Fruit fly (Drosophila melanogaster): ENCODE data around the gene CG34148.

CG34148 gene

dm6 chr3R:21834234-21835070 lies 44.0 kb downstream of the CG34148 start (continued):
- no peak for TF ChIP-seq net (GFP tag; optimal IDR thresholded peaks at IDR 0.05)
- no peak for TF ChIP-seq spab (GFP tag; optimal IDR thresholded peaks at IDR 0.05)
- TF ChIP-seq Eip93F (GFP tag; optimal IDR thresholded peaks at IDR 0.05), result peak; percentile 5
- no peak for TF ChIP-seq CG7368 (GFP tag; optimal IDR thresholded peaks at IDR 0.05)
- no peak for TF ChIP-seq CG11294 (GFP tag; IDR thresholded peaks at IDR 0.05)
- TF ChIP-seq CG16779 (tag; optimal IDR thresholded peaks at IDR 0.05), result no peak
- TF ChIP-seq CG11762 (GFP tag; optimal IDR thresholded peaks at IDR 0.05; ENCODE audit: insufficient read depth), result no peak
- TF ChIP-seq Lpt (GFP tag; optimal IDR thresholded peaks at IDR 0.05), result no peak
- no peak for TF ChIP-seq Eip75B (GFP tag; optimal IDR thresholded peaks at IDR 0.05)

dm6 chr3R:21832203-21832602 lies 46.3 kb downstream of the CG34148 start, which contains the start of gene Gr93a:
Gr93a (plus strand) TSS chr3R:21832503.
- no peak for TF ChIP-seq CG6808 (GFP tag; optimal IDR thresholded peaks at IDR 0.05)

- TF ChIP-seq eg (GFP tag; IDR thresholded peaks at IDR 0.05) (peak; percentile 6; the same call in 1 of the 3 replicates), fkh (GFP tag; optimal IDR thresholded peaks at IDR 0.05) (no peak), CG15336 (GFP tag; IDR thresholded peaks at IDR 0.05) (peak; percentile 13; the same call in 1 of the 2 replicates), Lpt (GFP tag; optimal IDR thresholded peaks at IDR 0.05) (peak; percentile 75), CG6163 (GFP tag; IDR thresholded peaks at IDR 0.05) (0 out of 3 replicates have a peak, but pooled peaks have one; percentile 10)
Measured at dm6 chr3R:21831040-21831439, 47.4 kb downstream of the CG34148 start.

dm6 chr3R:21830303-21830707 lies 48.2 kb downstream of the CG34148 start:
- no peak for TF ChIP-seq CG6792 (GFP tag; optimal IDR thresholded peaks at IDR 0.05)
- peak; percentile 61 for TF ChIP-seq achi (GFP tag; optimal IDR thresholded peaks at IDR 0.05)
- TF ChIP-seq CG9139 (GFP tag; optimal IDR thresholded peaks at IDR 0.05), result no peak
- TF ChIP-seq topi (GFP tag; optimal IDR thresholded peaks at IDR 0.05), result no peak
- no peak for TF ChIP-seq fd85E (GFP tag; optimal IDR thresholded peaks at IDR 0.05)
- no peak for TF ChIP-seq CG8319 (GFP tag; optimal IDR thresholded peaks at IDR 0.05)
- peak; percentile 62 to 66 for TF ChIP-seq ss (GFP tag; optimal IDR thresholded peaks at IDR 0.05)
- no peak for TF ChIP-seq fkh (GFP tag; optimal IDR thresholded peaks at IDR 0.05)
- peak in 1 of 2 experiments; percentile 70 for TF ChIP-seq salr (GFP tag; optimal IDR thresholded peaks at IDR 0.05)
- no peak for TF ChIP-seq CG6854 (GFP tag; optimal IDR thresholded peaks at IDR 0.05)
- TF ChIP-seq fd59A (GFP tag; optimal IDR thresholded peaks at IDR 0.05), result peak; percentile 10
- no peak for TF ChIP-seq vri (GFP tag; optimal IDR thresholded peaks at IDR 0.05)
- no peak for TF ChIP-seq Sox14 (GFP tag; optimal IDR thresholded peaks at IDR 0.05)
- TF ChIP-seq Eip78C (GFP tag), result peak; percentile 62
- TF ChIP-seq Ets21C (GFP tag; optimal IDR thresholded peaks at IDR 0.05), result no peak
- TF ChIP-seq dsx (GFP tag; optimal IDR thresholded peaks at IDR 0.05; ENCODE audit: poor library complexity, severe bottlenecking), result peak; percentile 34
- TF ChIP-seq CG32006 (GFP tag; optimal IDR thresholded peaks at IDR 0.05), result peak; percentile 91
- TF ChIP-seq esn (GFP tag; optimal IDR thresholded peaks at IDR 0.05), result no peak
- no peak for TF ChIP-seq Sox15 (GFP tag; optimal IDR thresholded peaks at IDR 0.05)
- peak; percentile 82 for TF ChIP-seq CG4318 (GFP tag; optimal IDR thresholded peaks at IDR 0.05)
- no peak for TF ChIP-seq Sox102F (GFP tag; optimal IDR thresholded peaks at IDR 0.05)
- no peak for TF ChIP-seq net (GFP tag; optimal IDR thresholded peaks at IDR 0.05)
- peak; percentile 68 for TF ChIP-seq CG10669 (GFP tag; optimal IDR thresholded peaks at IDR 0.05)
- no peak for TF ChIP-seq CG11294 (GFP tag; IDR thresholded peaks at IDR 0.05)
- no peak for TF ChIP-seq dac (GFP tag; optimal IDR thresholded peaks at IDR 0.05)
- TF ChIP-seq lz (GFP tag; optimal IDR thresholded peaks at IDR 0.05), result no peak
- TF ChIP-seq CG10631 (GFP tag; optimal IDR thresholded peaks at IDR 0.05), result peak; percentile 76
- TF ChIP-seq CG6163 (GFP tag; IDR thresholded peaks at IDR 0.05), result no peak
- TF ChIP-seq Hr39 (GFP tag; optimal IDR thresholded peaks at IDR 0.05), result no peak
- no peak for TF ChIP-seq Met (GFP tag; optimal IDR thresholded peaks at IDR 0.05)
- TF ChIP-seq CG15336 (GFP tag; IDR thresholded peaks at IDR 0.05), result peak; percentile 69
- TF ChIP-seq Eip93F (GFP tag; optimal IDR thresholded peaks at IDR 0.05), result no peak
- peak; percentile 15 for TF ChIP-seq acj6 (GFP tag; optimal IDR thresholded peaks at IDR 0.05)
- no peak for TF ChIP-seq Blimp-1 (GFP tag; optimal IDR thresholded peaks at IDR 0.05)
- TF ChIP-seq CG6276 (GFP tag; optimal IDR thresholded peaks at IDR 0.05), result peak; percentile 82
- no peak for TF ChIP-seq CG7368 (GFP tag; optimal IDR thresholded peaks at IDR 0.05)
